Worm (Caenorhabditis elegans) whole organism, L1 larva: ENCODE results near the gene ceh-57.
A peak's percentile ranks its signal among the peaks of the same experiment; 100 is the strongest.

Experiments used
- ceh-82 ChIP-seq, 3 experiments: fragments of 150-350 bp in 1 of 3; sonication (generic microtip) in 2 of 3; optimal IDR thresholded peaks; 2 replicates each; lab custom pipeline; 2014 to 2017; ENCODE audit warnings: missing biosample characterization in 3 of 3, missing genetic modification characterization in 3 of 3
- elt-2 ChIP-seq: sonication (generic microtip); optimal IDR thresholded peaks from 2 replicates; lab custom pipeline; 2016; ENCODE audit warnings: missing genetic modification characterization, mild to moderate bottlenecking, inconsistent platforms, missing compliant biosample characterization, missing genetic modification reagents
- fkh-4 ChIP-seq: sonication (generic microtip); optimal IDR thresholded peaks from 2 replicates; lab custom pipeline; 2016; ENCODE audit warnings: missing compliant biosample characterization, missing genetic modification characterization, borderline replicate concordance
- fos-1 ChIP-seq: fragments of 150-350 bp; optimal IDR thresholded peaks from 2 replicates; lab custom pipeline; 2014; ENCODE audit warnings: missing biosample characterization, missing genetic modification characterization
- mep-1 ChIP-seq: fragments of 150-350 bp; optimal IDR thresholded peaks from 2 replicates; lab custom pipeline; 2014; ENCODE audit warnings: missing biosample characterization, missing genetic modification characterization
- nhr-237 ChIP-seq: fragments of 150-350 bp; optimal IDR thresholded peaks from 2 replicates; lab custom pipeline; 2014; ENCODE audit warnings: missing biosample characterization, missing genetic modification characterization
- nhr-90 ChIP-seq: sonication (generic microtip); optimal IDR thresholded peaks from 2 replicates; lab custom pipeline; 2016; ENCODE audit warnings: mild to moderate bottlenecking, missing genetic modification characterization, missing compliant biosample characterization; ENCODE audit not compliant: poor library complexity
- skn-1 ChIP-seq: fragments of 150-350 bp; optimal IDR thresholded peaks from 2 replicates; lab custom pipeline; 2014; ENCODE audit warnings: missing biosample characterization, missing genetic modification characterization
- tbx-2 ChIP-seq: sonication (generic microtip); optimal IDR thresholded peaks from 2 replicates; lab custom pipeline; 2016; ENCODE audit warnings: missing genetic modification characterization, missing compliant biosample characterization
- unc-62 ChIP-seq: fragments of 150-350 bp; optimal IDR thresholded peaks from 2 replicates; lab custom pipeline; 2014; ENCODE audit warnings: missing biosample characterization, missing genetic modification reagents, missing genetic modification characterization
- vab-15 ChIP-seq: sonication (generic microtip); optimal IDR thresholded peaks from 2 replicates; lab custom pipeline; 2017; ENCODE audit warnings: missing genotype, mild to moderate bottlenecking, missing genetic modification characterization, missing compliant biosample characterization

DNA sequence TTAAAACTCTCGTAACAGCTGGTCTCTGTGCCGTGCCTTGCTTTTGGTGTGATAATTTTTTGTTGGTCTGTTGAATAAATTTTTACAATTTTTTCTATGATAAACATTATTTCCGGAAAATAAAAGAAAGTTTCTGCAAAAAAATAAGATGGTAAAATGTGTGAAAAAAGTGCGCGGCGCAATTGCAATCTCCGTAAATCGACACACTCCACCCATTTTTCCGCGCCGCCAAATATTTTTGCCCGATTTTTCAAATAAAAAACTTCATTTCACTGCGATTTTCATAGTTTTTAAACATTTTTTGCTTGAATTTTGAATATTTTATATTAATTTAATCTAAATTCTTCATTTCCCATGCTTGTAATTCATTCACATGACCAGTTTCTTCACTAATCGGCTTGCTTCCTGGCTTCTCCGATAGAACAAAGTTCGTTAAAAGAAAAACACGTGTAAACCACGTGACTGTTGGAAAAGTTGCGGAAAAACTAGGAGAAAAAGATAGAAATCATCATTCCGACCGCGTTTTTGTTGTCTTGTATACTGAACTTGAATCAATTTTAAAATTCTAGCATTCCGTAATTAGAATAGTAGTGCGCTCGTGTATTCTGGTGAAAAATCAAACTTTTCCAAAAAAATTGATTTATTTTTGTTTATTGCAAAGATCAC lies 21.1 kb upstream of the ceh-57 start:
- TF ChIP-seq tbx-2 (tag; lab: Kevin White, UChicago), result peak; percentile 69
- peak; percentile 61 for TF ChIP-seq skn-1 (tag; lab: Kevin White, UChicago)
- TF ChIP-seq nhr-237 (tag; lab: Kevin White, UChicago), result no peak
- TF ChIP-seq unc-62 (GFP tag; lab: Kevin White, UChicago), result no peak
- no peak for TF ChIP-seq fkh-4 (tag; lab: Kevin White, UChicago)
- TF ChIP-seq vab-15 (tag; lab: Kevin White, UChicago), result no peak
- TF ChIP-seq nhr-90, result peak; percentile 70
- TF ChIP-seq fos-1 (tag; lab: Kevin White, UChicago), result no peak
- peak; percentile 73 for TF ChIP-seq mep-1 (tag; lab: Kevin White, UChicago)
- peak; percentile 70 to 76 (median 73) for TF ChIP-seq ceh-82 (tag; optimal IDR thresholded peaks at IDR 0.05; lab: Kevin White, UChicago)
- TF ChIP-seq elt-2, result peak; percentile 9
